Worm (Caenorhabditis elegans): Measurements from ENCODE around the gene K01G12.22.

The K01G12.22 gene

DNA sequence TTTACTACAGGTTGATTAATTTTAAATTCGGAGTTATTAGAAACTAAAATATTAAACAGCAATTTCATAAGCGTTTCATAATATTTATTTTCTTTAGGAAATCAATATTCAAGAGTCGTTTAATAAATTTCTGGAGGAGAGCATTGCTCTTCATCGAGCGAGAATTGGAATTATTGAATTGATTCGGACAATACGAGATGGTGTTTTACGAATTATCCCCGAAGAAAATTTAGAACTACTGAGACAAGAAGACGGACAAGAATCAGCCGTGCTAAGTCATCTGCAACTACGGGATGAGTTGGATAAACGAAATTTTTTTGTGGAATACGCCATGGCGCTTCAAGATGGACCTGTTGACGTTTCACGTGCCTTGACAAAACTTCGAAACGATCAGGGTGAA lies 2.3 kb downstream of the K01G12.22 start:
- TF ChIP-seq nhr-23 (tag; optimal IDR thresholded peaks at IDR 0.05) (no peak), ztf-11 (tag; optimal IDR thresholded peaks at IDR 0.05) (no peak), nhr-43 (tag; optimal IDR thresholded peaks at IDR 0.05; ENCODE audit: poor library complexity, severe bottlenecking) (no peak), ztf-4 (tag; optimal IDR thresholded peaks at IDR 0.05) (no peak), elt-3 (tag; optimal IDR thresholded peaks at IDR 0.05) (no peak), elt-2 (tag; optimal IDR thresholded peaks at IDR 0.05) (no peak), nhr-76 (tag; optimal IDR thresholded peaks at IDR 0.05) (no peak), lin-39 (tag; optimal IDR thresholded peaks at IDR 0.05) (no peak), fos-1 (tag; optimal IDR thresholded peaks at IDR 0.05) (no peak), R02D3.7 (tag; optimal IDR thresholded peaks at IDR 0.05) (no peak), unc-62 (GFP tag; optimal IDR thresholded peaks at IDR 0.05) (no peak), aly-2 (tag; optimal IDR thresholded peaks at IDR 0.05) (no peak), nhr-12 (tag; optimal IDR thresholded peaks at IDR 0.05) (no peak), egl-5 (tag; optimal IDR thresholded peaks at IDR 0.05) (no peak), daf-12 (tag; optimal IDR thresholded peaks at IDR 0.05) (no peak), snpc-4 (tag; optimal IDR thresholded peaks at IDR 0.05) (no peak), zag-1 (tag; optimal IDR thresholded peaks at IDR 0.05) (no peak), mdl-1 (tag; optimal IDR thresholded peaks at IDR 0.05) (no peak), nhr-28 (tag; optimal IDR thresholded peaks at IDR 0.05) (no peak)

- TF ChIP-seq fkh-10 (GFP tag; optimal IDR thresholded peaks at IDR 0.05) (no peak), nhr-25 (tag; optimal IDR thresholded peaks at IDR 0.05) (no peak), nhr-237 (tag; optimal IDR thresholded peaks at IDR 0.05) (no peak), pha-4 (tag; optimal IDR thresholded peaks at IDR 0.05) (no peak), egl-5 (tag; optimal IDR thresholded peaks at IDR 0.05) (no peak), snpc-4 (tag; optimal IDR thresholded peaks at IDR 0.05) (no peak), tbx-2 (tag; optimal IDR thresholded peaks at IDR 0.05) (no peak), mml-1 (tag; optimal IDR thresholded peaks at IDR 0.05) (no peak), unc-62 (GFP tag; optimal IDR thresholded peaks at IDR 0.05) (no peak), nhr-12 (tag; optimal IDR thresholded peaks at IDR 0.05) (no peak), skn-1 (tag; optimal IDR thresholded peaks at IDR 0.05) (no peak), ceh-82 (tag; optimal IDR thresholded peaks at IDR 0.05) (no peak), fos-1 (tag; optimal IDR thresholded peaks at IDR 0.05) (no peak)
Observed at ce11 chrIV:14196176-14196575, 4.2 kb downstream of the K01G12.22 start, which contains the start of gene F02H6.2. Gene F02H6.2, plus strand, starts transcription at chrIV:14196476.

- TF ChIP-seq egl-5 (tag; optimal IDR thresholded peaks at IDR 0.05) (no peak), snpc-4 (tag; optimal IDR thresholded peaks at IDR 0.05) (no peak), nhr-76 (tag; optimal IDR thresholded peaks at IDR 0.05) (no peak), nhr-12 (tag; optimal IDR thresholded peaks at IDR 0.05) (no peak), aly-2 (tag; optimal IDR thresholded peaks at IDR 0.05) (no peak), sea-2 (GFP tag; optimal IDR thresholded peaks at IDR 0.05) (no peak), ceh-16 (tag; optimal IDR thresholded peaks at IDR 0.05) (no peak), ztf-11 (tag; optimal IDR thresholded peaks at IDR 0.05) (no peak), tbx-2 (tag; optimal IDR thresholded peaks at IDR 0.05) (no peak), eor-1 (tag; optimal IDR thresholded peaks at IDR 0.05) (no peak), unc-62 (GFP tag; optimal IDR thresholded peaks at IDR 0.05) (no peak)
Observed at ce11 chrIV:14203162-14203561, 11.1 kb downstream of the K01G12.22 start, which contains the start of gene F02H6.3. Gene F02H6.3, plus strand, starts transcription at chrIV:14203427.

- TF ChIP-seq nfya-1 (tag; optimal IDR thresholded peaks at IDR 0.05; ENCODE audit: insufficient read depth), result no peak
- no peak for TF ChIP-seq nhr-67 (tag; optimal IDR thresholded peaks at IDR 0.05)
- no peak for TF ChIP-seq jun-1 (tag; optimal IDR thresholded peaks at IDR 0.05)
- no peak for TF ChIP-seq mml-1 (tag; optimal IDR thresholded peaks at IDR 0.05)
- TF ChIP-seq ZK546.5 (tag; optimal IDR thresholded peaks at IDR 0.05), result no peak
- no peak for TF ChIP-seq sea-2 (GFP tag; optimal IDR thresholded peaks at IDR 0.05)
- no peak for TF ChIP-seq mdl-1 (tag; optimal IDR thresholded peaks at IDR 0.05)
Observed at ce11 chrIV:14215777-14216176, 23.8 kb downstream of the K01G12.22 start.

DNA sequence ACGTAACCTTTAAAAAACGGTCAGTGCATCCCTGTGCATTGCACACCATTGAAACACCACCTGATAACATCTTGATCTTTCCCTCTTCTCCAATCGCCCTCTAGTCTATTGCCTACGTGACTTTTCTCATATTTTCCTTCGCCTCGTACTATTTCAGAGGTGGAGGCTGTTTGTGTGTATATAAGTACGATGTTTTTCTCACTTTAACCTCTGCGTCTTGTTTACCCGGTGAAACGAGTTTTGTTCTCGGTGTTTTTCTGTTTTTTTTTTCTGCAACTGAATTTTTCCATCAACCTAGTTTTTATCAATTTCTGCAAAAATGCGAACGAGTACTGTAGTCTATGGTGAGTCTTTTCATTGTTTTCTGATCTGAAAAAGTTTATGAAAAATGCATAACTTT lies 27.7 kb downstream of the K01G12.22 start, which contains the start of gene sqrd-1:
Gene sqrd-1 (plus strand): TSS at position 158 of the 400 bp plus-strand sequence.
- TF ChIP-seq nhr-28 (tag; optimal IDR thresholded peaks at IDR 0.05) (no peak), ceh-9 (tag; optimal IDR thresholded peaks at IDR 0.05) (no peak), aly-2 (tag; optimal IDR thresholded peaks at IDR 0.05) (no peak), elt-2 (tag; optimal IDR thresholded peaks at IDR 0.05) (peak; percentile 8), jun-1 (tag; optimal IDR thresholded peaks at IDR 0.05) (no peak), nfya-1 (tag; optimal IDR thresholded peaks at IDR 0.05; ENCODE audit: insufficient read depth) (peak; percentile 11), nhr-11 (tag; optimal IDR thresholded peaks at IDR 0.05) (no peak), nhr-12 (tag; optimal IDR thresholded peaks at IDR 0.05) (no peak), pha-4 (tag; optimal IDR thresholded peaks at IDR 0.05) (peak; percentile 75), elt-1 (tag; optimal IDR thresholded peaks at IDR 0.05) (peak; percentile 80), ztf-4 (tag; optimal IDR thresholded peaks at IDR 0.05) (no peak), tbx-2 (tag; optimal IDR thresholded peaks at IDR 0.05) (no peak), ama-1 (optimal IDR thresholded peaks at IDR 0.05) (peak; percentile 83), zag-1 (tag; optimal IDR thresholded peaks at IDR 0.05) (no peak), ztf-11 (tag; optimal IDR thresholded peaks at IDR 0.05) (no peak), ZK546.5 (tag; optimal IDR thresholded peaks at IDR 0.05) (no peak), lsy-12 (tag; optimal IDR thresholded peaks at IDR 0.05) (no peak), nhr-25 (tag; optimal IDR thresholded peaks at IDR 0.05) (peak; percentile 17), pqm-1 (tag; optimal IDR thresholded peaks at IDR 0.05) (peak; percentile 81), nhr-237 (tag; optimal IDR thresholded peaks at IDR 0.05) (no peak), mdl-1 (tag; optimal IDR thresholded peaks at IDR 0.05) (no peak), elt-3 (tag; optimal IDR thresholded peaks at IDR 0.05) (no peak)
